Fruit fly (Drosophila melanogaster): ENCODE results near the gene fax.

DNA sequence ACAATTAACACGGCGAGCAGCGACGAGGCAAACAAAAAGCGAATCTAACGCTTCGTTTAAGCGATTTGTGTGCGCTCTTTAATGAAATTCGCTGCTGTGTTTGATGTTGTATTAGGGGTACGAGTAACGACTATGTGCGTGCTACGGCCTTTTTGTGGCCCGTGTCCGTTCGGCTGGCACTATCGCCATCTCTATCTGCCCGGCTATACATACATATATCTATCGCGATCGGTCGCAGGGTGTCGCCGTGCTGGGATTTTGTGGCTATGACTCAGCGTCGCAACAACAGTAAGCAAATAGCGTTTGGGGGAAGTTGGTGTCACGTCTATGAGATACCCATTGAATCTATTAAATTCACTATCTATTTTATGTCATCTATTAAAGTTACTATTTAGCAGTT, 17.9 kb downstream of the fax start:
- TF ChIP-seq tj (GFP tag; optimal IDR thresholded peaks at IDR 0.05): no peak
- TF ChIP-seq CG7101 (tag; optimal IDR thresholded peaks at IDR 0.05): no peak
- no peak for TF ChIP-seq Clk (GFP tag; optimal IDR thresholded peaks at IDR 0.05)
- TF ChIP-seq CG33017 (tag; optimal IDR thresholded peaks at IDR 0.05): no peak
- TF ChIP-seq toe (GFP tag; optimal IDR thresholded peaks at IDR 0.05): no peak
- TF ChIP-seq CG7045 (GFP tag; optimal IDR thresholded peaks at IDR 0.05): no peak
- TF ChIP-seq kay (GFP tag; ENCODE audit: borderline replicate concordance): peak; percentile 53
- no peak for TF ChIP-seq Mnt (GFP tag; optimal IDR thresholded peaks at IDR 0.05)

All from whole organism, adult.